Worm (Caenorhabditis elegans): ENCODE data around the gene hsp-12.6.

DNA sequence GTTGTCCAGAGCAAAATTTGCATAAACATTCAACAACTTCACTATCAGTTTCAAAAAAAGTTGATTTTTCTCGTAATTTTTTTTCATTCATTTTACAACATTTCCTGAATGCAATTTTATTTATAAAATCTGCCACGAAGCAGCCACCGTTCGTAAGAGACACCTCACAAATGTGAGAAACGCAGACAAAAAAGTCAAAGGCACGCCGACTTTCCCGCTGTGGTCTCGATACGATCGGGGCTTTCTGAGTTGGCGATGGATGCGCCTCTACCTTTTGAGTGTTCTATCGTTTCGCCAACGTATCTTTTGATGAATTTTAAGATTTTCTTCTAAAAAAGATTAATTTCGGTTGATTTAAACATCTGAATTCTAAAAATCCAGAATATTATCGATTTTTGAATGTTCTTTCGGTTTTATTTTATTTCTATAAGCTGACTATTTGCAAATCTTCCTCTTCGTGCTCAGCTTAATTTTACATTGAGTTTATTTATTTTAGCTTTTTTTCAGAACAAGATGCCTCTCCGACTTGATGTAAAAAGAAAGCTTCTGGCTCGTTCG is 12.3 kb upstream of the hsp-12.6 start, which contains the start of gene copb-2:
- TF ChIP-seq flt-1 (GFP tag; IDR thresholded peaks at IDR 0.05) (no peak), T22C8.4 (GFP tag; IDR thresholded peaks at IDR 0.05) (no peak), ztf-29 (GFP tag; IDR thresholded peaks at IDR 0.05) (no peak), tab-1 (GFP tag; IDR thresholded peaks at IDR 0.05) (no peak), ztf-23 (GFP tag; IDR thresholded peaks at IDR 0.05) (no peak), ref-1 (GFP tag; conservative IDR thresholded peaks at IDR 0.05) (no peak), klf-2 (GFP tag; conservative IDR thresholded peaks at IDR 0.05) (no peak), med-1 (GFP tag; optimal IDR thresholded peaks at IDR 0.05; ENCODE audit: insufficient read depth) (no peak)

All from whole organism, midembryonic.